Worm (Caenorhabditis elegans): ENCODE data around the gene lgc-12.

DNA sequence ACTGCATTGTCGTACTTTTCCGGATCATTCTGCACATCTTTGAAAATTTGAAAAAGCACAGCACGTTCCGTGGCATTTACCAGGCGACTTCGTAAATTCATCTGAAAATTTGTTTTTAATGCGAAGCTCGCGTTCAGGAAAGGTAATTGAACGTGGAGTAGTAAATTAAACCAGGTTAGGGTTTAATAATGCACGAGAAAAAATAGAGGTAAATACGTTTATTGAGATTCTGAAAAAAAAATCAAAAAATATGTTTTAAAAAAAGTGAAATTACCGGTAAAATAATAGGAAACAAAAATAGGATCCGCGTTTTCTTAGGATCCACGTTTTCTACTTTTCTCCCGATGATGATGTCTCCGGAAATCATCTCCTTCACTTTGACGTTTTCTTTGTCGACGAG is 43.5 kb upstream of the lgc-12 start, which contains the start of gene clk-2:
- TF ChIP-seq ztf-11 (tag; optimal IDR thresholded peaks at IDR 0.05) (no peak), R02D3.7 (tag; optimal IDR thresholded peaks at IDR 0.05) (no peak), lin-15B (tag; optimal IDR thresholded peaks at IDR 0.05) (no peak), pha-4 (tag; optimal IDR thresholded peaks at IDR 0.05) (no peak), nhr-76 (tag; optimal IDR thresholded peaks at IDR 0.05) (no peak), lin-39 (tag; optimal IDR thresholded peaks at IDR 0.05) (no peak), nfya-1 (tag; optimal IDR thresholded peaks at IDR 0.05; ENCODE audit: insufficient read depth) (no peak), unc-62 (GFP tag; optimal IDR thresholded peaks at IDR 0.05) (no peak), nhr-237 (tag; optimal IDR thresholded peaks at IDR 0.05) (no peak), egl-27 (tag; optimal IDR thresholded peaks at IDR 0.05) (no peak)
